Worm (Caenorhabditis elegans): ENCODE data around the gene B0304.4.

- TF ChIP-seq B0310.2 (tag; optimal IDR thresholded peaks at IDR 0.05) = no peak
- TF ChIP-seq pes-1 (GFP tag; IDR thresholded peaks at IDR 0.05) = no peak
Measured at ce11 chrII:4548408-4548807, 25.4 kb upstream of the B0304.4 start.
